Worm (Caenorhabditis elegans) whole organism, midembryonic: Measurements from ENCODE around the gene tsp-21.

ENCODE experiments used
- flt-1 ChIP-seq: fragments of 200-800 bp; sonication (Bioruptor generic); IDR thresholded peaks from 2 replicates; pipeline ENCODE4 v1.3.6; 2022; ENCODE audit warnings: missing genetic modification characterization, missing compliant biosample characterization
- klf-2 ChIP-seq: fragments of 200-800 bp; sonication (Bioruptor generic); conservative IDR thresholded peaks from 2 replicates; pipeline ENCODE4 v1.3.6; 2022; ENCODE audit warnings: missing genetic modification reagents, missing genetic modification characterization, missing compliant biosample characterization
- ref-1 ChIP-seq: fragments of 200-800 bp; sonication (Bioruptor generic); conservative IDR thresholded peaks from 2 replicates; pipeline ENCODE4 v1.3.6; 2022; ENCODE audit warnings: missing genetic modification reagents, missing genetic modification characterization, missing compliant biosample characterization
- ztf-29 ChIP-seq: fragments of 200-800 bp; sonication (Bioruptor generic); IDR thresholded peaks from 2 replicates; pipeline ENCODE4 v1.3.6; 2022; ENCODE audit warnings: missing genetic modification reagents, missing genetic modification characterization, missing compliant biosample characterization

- TF ChIP-seq flt-1 (GFP tag; lab: Robert Waterston, UW) (no peak), klf-2 (GFP tag; lab: Robert Waterston, UW) (no peak), ztf-29 (no peak), ref-1 (GFP tag; lab: Robert Waterston, UW) (no peak)
Measured at ce11 chrX:9894844-9895243, 37.3 kb upstream of the tsp-21 start, which contains the start of gene F21G4.3.
